Worm (Caenorhabditis elegans) whole organism, young adult: ENCODE results near the gene DH11.5.

Experiments used
- D2030.7 ChIP-seq: fragments of 200-800 bp; sonication (Bioruptor generic); IDR thresholded peaks from 2 replicates; pipeline ENCODE4 v1.3.6; 2022; ENCODE audit warnings: missing genetic modification reagents, missing genetic modification characterization, missing compliant biosample characterization
- F22D6.2 ChIP-seq: sonication (generic microtip); optimal IDR thresholded peaks from 2 replicates; lab custom pipeline; 2016; ENCODE audit warnings: mild to moderate bottlenecking, missing genetic modification characterization, missing compliant biosample characterization
- F49E8.2 ChIP-seq: sonication (generic microtip); optimal IDR thresholded peaks from 3 replicates; lab custom pipeline; 2017; ENCODE audit warnings: missing genetic modification characterization, mild to moderate bottlenecking, missing compliant biosample characterization, antibody characterized with exemption, moderate library complexity; ENCODE audit not compliant: insufficient read depth
- Y67H2A.10 ChIP-seq: fragments of 200-800 bp; sonication (Bioruptor generic); conservative IDR thresholded peaks from 2 replicates; pipeline ENCODE4 v1.3.6; 2022; ENCODE audit warnings: missing genetic modification reagents, missing genetic modification characterization, missing compliant biosample characterization
- Y79H2A.3 ChIP-seq: fragments of 200-800 bp; sonication (Bioruptor generic); conservative IDR thresholded peaks from 2 replicates; pipeline ENCODE4 v1.3.6; 2022; ENCODE audit warnings: missing genetic modification reagents, missing genetic modification characterization, missing compliant biosample characterization
- Y95B8A.8 ChIP-seq: fragments of 200-800 bp; sonication (Bioruptor generic); IDR thresholded peaks from 2 replicates; pipeline ENCODE4 v1.3.6; 2022; ENCODE audit warnings: missing genetic modification reagents, missing genetic modification characterization, missing compliant biosample characterization
- ZK185.1 ChIP-seq: sonication (generic microtip); optimal IDR thresholded peaks from 2 replicates; lab custom pipeline; 2016; ENCODE audit warnings: mild to moderate bottlenecking, missing genetic modification characterization, missing compliant biosample characterization; ENCODE audit not compliant: poor library complexity, severe bottlenecking
- akir-1 ChIP-seq: fragments of 200-800 bp; sonication (Bioruptor generic); optimal IDR thresholded peaks from 2 replicates; lab custom pipeline; 2018; ENCODE audit warnings: mild to moderate bottlenecking, missing genetic modification characterization, moderate library complexity, missing compliant biosample characterization
- ama-1 ChIP-seq, 3 experiments: fragments of 150-350 bp in 1 of 3; sonication (generic microtip) in 2 of 3; optimal IDR thresholded peaks; 2 replicates each; lab custom pipeline; 2014 to 2018; ENCODE audit warnings: missing biosample characterization in 2 of 3, missing genetic modification characterization in 2 of 3, missing genetic modification reagents in 2 of 3
- cebp-1 ChIP-seq, 2 experiments: fragments of 200-800 bp in 1 of 2; sonication (Bioruptor generic) in 1 of 2; sonication (generic microtip) in 1 of 2; IDR thresholded peaks in 1 of 2; optimal IDR thresholded peaks in 1 of 2; 2 replicates each; pipeline versions ENCODE4 v1.3.6 to Lab custom; 2017 to 2022; ENCODE audit warnings: missing compliant biosample characterization in 2 of 2, missing genetic modification characterization in 2 of 2, mild to moderate bottlenecking in 1 of 2, missing genetic modification reagents in 1 of 2, moderate library complexity in 1 of 2
- ceh-79 ChIP-seq: sonication (generic microtip); optimal IDR thresholded peaks from 2 replicates; lab custom pipeline; 2017; ENCODE audit warnings: mild to moderate bottlenecking, missing genetic modification characterization, missing compliant biosample characterization
- ceh-91 ChIP-seq: fragments of 200-800 bp; sonication (Bioruptor generic); IDR thresholded peaks from 2 replicates; pipeline ENCODE4 v1.3.6; 2022; ENCODE audit warnings: missing genetic modification reagents, missing genetic modification characterization, missing compliant biosample characterization
- dpff-1 ChIP-seq: sonication (generic microtip); optimal IDR thresholded peaks from 2 replicates; lab custom pipeline; 2017; ENCODE audit warnings: mild to moderate bottlenecking, missing genetic modification characterization, missing compliant biosample characterization
- egl-44 ChIP-seq: fragments of 200-800 bp; sonication (Bioruptor generic); IDR thresholded peaks from 2 replicates; pipeline ENCODE4 v1.3.6; 2022; ENCODE audit warnings: missing genetic modification reagents, missing genetic modification characterization, missing compliant biosample characterization
- fkh-3 ChIP-seq: sonication (generic microtip); optimal IDR thresholded peaks from 2 replicates; lab custom pipeline; 2016; ENCODE audit warnings: mild to moderate bottlenecking, missing genetic modification characterization, missing compliant biosample characterization
- him-1 ChIP-seq: sonication (generic microtip); optimal IDR thresholded peaks from 2 replicates; lab custom pipeline; 2016; ENCODE audit warnings: missing genotype, missing genetic modification reagents, missing genetic modification characterization, missing compliant biosample characterization
- hmg-1.2 ChIP-seq: fragments of 200-800 bp; sonication (Bioruptor generic); IDR thresholded peaks from 2 replicates; pipeline ENCODE4 v1.3.6; 2022; ENCODE audit warnings: missing genetic modification reagents, missing genetic modification characterization, missing compliant biosample characterization
- lag-1 ChIP-seq: fragments of 200-800 bp; sonication (Bioruptor generic); IDR thresholded peaks from 2 replicates; pipeline ENCODE4 v1.3.6; 2022; ENCODE audit warnings: missing genetic modification reagents, missing genetic modification characterization, missing compliant biosample characterization
- lir-1 ChIP-seq: fragments of 200-800 bp; sonication (Bioruptor generic); conservative IDR thresholded peaks from 2 replicates; pipeline ENCODE4 v1.3.6; 2022; ENCODE audit warnings: missing genetic modification reagents, missing genetic modification characterization, missing compliant biosample characterization
- madf-10 ChIP-seq: sonication (generic microtip); optimal IDR thresholded peaks from 2 replicates; lab custom pipeline; 2016; ENCODE audit warnings: mild to moderate bottlenecking, missing genetic modification characterization, missing compliant biosample characterization
- mel-28 ChIP-seq: sonication (generic microtip); optimal IDR thresholded peaks from 2 replicates; lab custom pipeline; 2016; ENCODE audit warnings: borderline replicate concordance, mild to moderate bottlenecking, missing genetic modification characterization, missing compliant biosample characterization
- nfya-2 ChIP-seq: fragments of 200-800 bp; sonication (Bioruptor generic); IDR thresholded peaks from 2 replicates; pipeline ENCODE4 v1.3.6; 2022; ENCODE audit warnings: missing genetic modification reagents, missing genetic modification characterization, missing compliant biosample characterization
- nhr-80 ChIP-seq: sonication (generic microtip); optimal IDR thresholded peaks from 2 replicates; lab custom pipeline; 2016; ENCODE audit warnings: missing genetic modification characterization, missing compliant biosample characterization
- pha-4 ChIP-seq: fragments of 150-350 bp; sonication (generic microtip); optimal IDR thresholded peaks from 2 replicates; lab custom pipeline; 2014; ENCODE audit warnings: missing biosample characterization, missing genetic modification reagents, missing genetic modification characterization
- rec-8 ChIP-seq, 2 experiments: sonication (generic microtip); optimal IDR thresholded peaks; 2 replicates each; lab custom pipeline; 2016; ENCODE audit warnings: mild to moderate bottlenecking in 2 of 2, missing genetic modification characterization in 2 of 2, missing genetic modification reagents in 2 of 2, missing genotype in 2 of 2, missing biosample characterization in 1 of 2, missing compliant biosample characterization in 1 of 2, moderate library complexity in 1 of 2
- snpc-1.3 ChIP-seq: sonication (generic microtip); optimal IDR thresholded peaks from 2 replicates; lab custom pipeline; 2017; ENCODE audit warnings: missing genetic modification characterization, mild to moderate bottlenecking, missing compliant biosample characterization, antibody characterized with exemption, moderate library complexity, missing genotype, missing genetic modification reagents; ENCODE audit not compliant: insufficient read depth
- snpc-4 ChIP-seq, 5 experiments: fragments of 150-350 bp in 1 of 5; sonication (generic microtip) in 4 of 5; optimal IDR thresholded peaks; 2 replicates each; lab custom pipeline; 2014 to 2018; ENCODE audit warnings: missing genetic modification characterization in 5 of 5, missing biosample characterization in 3 of 5, antibody characterized with exemption in 2 of 5, mild to moderate bottlenecking in 2 of 5, missing compliant biosample characterization in 2 of 5, missing genotype in 2 of 5, moderate library complexity in 2 of 5, missing genetic modification reagents in 1 of 5
- sptf-2 ChIP-seq: fragments of 200-800 bp; sonication (Bioruptor generic); optimal IDR thresholded peaks from 2 replicates; lab custom pipeline; 2018; ENCODE audit warnings: mild to moderate bottlenecking, missing genetic modification characterization, missing compliant biosample characterization
- tbx-9 ChIP-seq: sonication (generic microtip); optimal IDR thresholded peaks from 2 replicates; lab custom pipeline; 2016; ENCODE audit warnings: borderline replicate concordance, missing genetic modification characterization, inconsistent platforms, missing compliant biosample characterization
- zim-3 ChIP-seq: sonication (generic microtip); optimal IDR thresholded peaks from 2 replicates; lab custom pipeline; 2017; ENCODE audit warnings: mild to moderate bottlenecking, missing genetic modification characterization, moderate library complexity, missing compliant biosample characterization
- ztf-18 ChIP-seq: sonication (generic microtip); optimal IDR thresholded peaks from 2 replicates; lab custom pipeline; 2016; ENCODE audit warnings: missing genotype, mild to moderate bottlenecking, missing genetic modification characterization, missing compliant biosample characterization
- ztf-25 ChIP-seq: fragments of 200-800 bp; sonication (Bioruptor generic); IDR thresholded peaks from 2 replicates; pipeline ENCODE4 v1.3.6; 2022; ENCODE audit warnings: missing genetic modification reagents, missing genetic modification characterization, missing compliant biosample characterization
- ztf-26 ChIP-seq: sonication (generic microtip); optimal IDR thresholded peaks from 2 replicates; lab custom pipeline; 2017; ENCODE audit warnings: missing genetic modification characterization, missing compliant biosample characterization
- ztf-6 ChIP-seq: fragments of 200-800 bp; sonication (Bioruptor generic); IDR thresholded peaks from 2 replicates; pipeline ENCODE4 v1.3.6; 2022; ENCODE audit warnings: missing genetic modification reagents, missing genetic modification characterization, missing compliant biosample characterization

Gene DH11.5

ce11 chrII:7990192-7990591, 13.8 kb downstream of the DH11.5 start:
- no peak for TF ChIP-seq F22D6.2 (tag; lab: Kevin White, UChicago)
- TF ChIP-seq fkh-3 (tag; lab: Kevin White, UChicago) = no peak
- no peak for TF ChIP-seq ztf-18 (tag; lab: Kevin White, UChicago)
- TF ChIP-seq dpff-1 (tag; lab: Kevin White, UChicago) = no peak
- no peak for TF ChIP-seq egl-44 (GFP tag; lab: Robert Waterston, UW)
- TF ChIP-seq akir-1 (GFP tag; lab: Kevin White, UChicago) = no peak
- no peak for TF ChIP-seq hmg-1.2 (GFP tag; lab: Robert Waterston, UW)
- TF ChIP-seq lir-1 = no peak
- TF ChIP-seq zim-3 (tag; lab: Kevin White, UChicago) = no peak
- TF ChIP-seq snpc-1.3 (tag; lab: Kevin White, UChicago) = no peak
- no peak for TF ChIP-seq him-1 (tag; lab: Kevin White, UChicago)
- TF ChIP-seq Y95B8A.8 (GFP tag; lab: Robert Waterston, UW) = no peak
- no peak for TF ChIP-seq cebp-1 (GFP tag; IDR thresholded peaks at IDR 0.05; lab: Robert Waterston, UW)
- no peak for TF ChIP-seq cebp-1 (tag; optimal IDR thresholded peaks at IDR 0.05; lab: Kevin White, UChicago)
- TF ChIP-seq F49E8.2 = no peak
- no peak for TF ChIP-seq ztf-6
- no peak for TF ChIP-seq ZK185.1 (tag; lab: Kevin White, UChicago)
- no peak for TF ChIP-seq Y67H2A.10 (GFP tag; lab: Robert Waterston, UW)
- no peak for TF ChIP-seq ztf-26 (tag; lab: Kevin White, UChicago)
- TF ChIP-seq ama-1 (optimal IDR thresholded peaks at IDR 0.05; lab: Kevin White, UChicago) = no peak
- TF ChIP-seq ama-1 (GFP tag; optimal IDR thresholded peaks at IDR 0.05; lab: Kevin White, UChicago) = no peak
- TF ChIP-seq nfya-2 (GFP tag; lab: Robert Waterston, UW) = no peak
- TF ChIP-seq, all 124 proteins: peak for 0

DNA sequence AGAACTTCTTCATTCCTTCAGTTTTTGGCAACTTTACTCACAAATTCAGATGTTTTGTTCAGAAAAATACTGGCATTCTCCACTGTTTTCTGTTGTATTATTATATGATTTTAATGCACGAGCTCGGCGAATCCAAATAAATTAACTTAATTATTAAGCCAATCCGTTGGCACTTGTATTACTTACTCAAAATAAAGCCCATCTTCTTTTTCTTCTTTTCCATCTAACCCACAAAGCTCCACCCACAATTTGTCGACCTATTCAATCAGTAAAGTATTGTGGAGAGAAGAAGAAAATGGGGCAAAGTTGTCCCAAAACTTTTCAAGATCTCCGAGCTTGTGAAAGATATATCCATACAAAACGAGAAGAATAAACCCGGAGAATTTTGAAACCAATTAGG, 14.9 kb downstream of the DH11.5 start:
- no peak for TF ChIP-seq rec-8 (tag; optimal IDR thresholded peaks at IDR 0.05; lab: Kevin White, UChicago)
- no peak for TF ChIP-seq ztf-25 (GFP tag; lab: Robert Waterston, UW)
- no peak for TF ChIP-seq D2030.7 (GFP tag; lab: Robert Waterston, UW)
- TF ChIP-seq Y79H2A.3 (GFP tag; lab: Robert Waterston, UW) = no peak
- no peak for TF ChIP-seq tbx-9 (tag; lab: Kevin White, UChicago)
- TF ChIP-seq pha-4 (tag; lab: Kevin White, UChicago) = no peak
- TF ChIP-seq ceh-79 (tag; lab: Kevin White, UChicago) = no peak
- TF ChIP-seq ceh-91 = no peak
- TF ChIP-seq F49E8.2 = no peak
- no peak for TF ChIP-seq snpc-4 (GFP tag; optimal IDR thresholded peaks at IDR 0.05; lab: Kevin White, UChicago)
- no peak for TF ChIP-seq snpc-4 (tag; optimal IDR thresholded peaks at IDR 0.05; lab: Kevin White, UChicago)
- no peak for TF ChIP-seq sptf-2 (GFP tag; lab: Kevin White, UChicago)
- no peak for TF ChIP-seq zim-3 (tag; lab: Kevin White, UChicago)
- TF ChIP-seq ztf-6 = no peak

- TF ChIP-seq cebp-1 (GFP tag; IDR thresholded peaks at IDR 0.05; lab: Robert Waterston, UW) (no peak), cebp-1 (tag; optimal IDR thresholded peaks at IDR 0.05; lab: Kevin White, UChicago) (no peak), lag-1 (GFP tag; lab: Robert Waterston, UW) (no peak), Y79H2A.3 (GFP tag; lab: Robert Waterston, UW) (no peak), nhr-80 (tag; lab: Kevin White, UChicago) (peak; percentile 89), mel-28 (tag; lab: Kevin White, UChicago) (no peak), madf-10 (tag; lab: Kevin White, UChicago) (no peak), fkh-3 (tag; lab: Kevin White, UChicago) (no peak)
These were observed 25.0 kb downstream of the DH11.5 start for ce11 chrII:8001428-8001827.
